Worm (Caenorhabditis elegans) whole organism, L2 larva: ENCODE measurements around the gene D1069.3.

Experiments used
- R02D3.7 ChIP-seq: fragments of 150-350 bp; optimal IDR thresholded peaks from 2 replicates; lab custom pipeline; 2014; ENCODE audit warnings: missing biosample characterization, missing genetic modification characterization
- Y55F3AM.14 ChIP-seq: fragments of 200-800 bp; sonication (Bioruptor generic); optimal IDR thresholded peaks from 2 replicates; lab custom pipeline; 2018; ENCODE audit warnings: mild to moderate bottlenecking, missing genetic modification characterization, missing compliant biosample characterization
- ZK546.5 ChIP-seq: sonication (generic microtip); optimal IDR thresholded peaks from 2 replicates; lab custom pipeline; 2017; ENCODE audit warnings: missing biosample characterization, missing genetic modification characterization
- aly-2 ChIP-seq: fragments of 150-350 bp; optimal IDR thresholded peaks from 2 replicates; lab custom pipeline; 2014; ENCODE audit warnings: missing biosample characterization, missing genetic modification characterization
- fos-1 ChIP-seq: fragments of 150-350 bp; optimal IDR thresholded peaks from 2 replicates; lab custom pipeline; 2014; ENCODE audit warnings: missing biosample characterization, missing genetic modification characterization
- lin-11 ChIP-seq: fragments of 150-350 bp; sonication (generic microtip); optimal IDR thresholded peaks from 2 replicates; lab custom pipeline; 2014; ENCODE audit warnings: missing biosample characterization, missing genetic modification characterization, inconsistent platforms, mixed read lengths
- lin-13 ChIP-seq: fragments of 150-350 bp; optimal IDR thresholded peaks from 2 replicates; lab custom pipeline; 2014; ENCODE audit warnings: missing biosample characterization, missing genetic modification reagents, missing genetic modification characterization
- lin-39 ChIP-seq: fragments of 150-350 bp; optimal IDR thresholded peaks from 2 replicates; lab custom pipeline; 2014; ENCODE audit warnings: missing biosample characterization, missing genetic modification reagents, missing genetic modification characterization
- nhr-10 ChIP-seq: sonication (generic microtip); optimal IDR thresholded peaks from 2 replicates; lab custom pipeline; 2017; ENCODE audit warnings: missing biosample characterization, missing genetic modification characterization
- nhr-12 ChIP-seq: fragments of 150-350 bp; optimal IDR thresholded peaks from 2 replicates; lab custom pipeline; 2014; ENCODE audit warnings: missing biosample characterization, missing genetic modification characterization
- nhr-21 ChIP-seq: fragments of 150-350 bp; optimal IDR thresholded peaks from 2 replicates; lab custom pipeline; 2014; ENCODE audit warnings: missing biosample characterization, missing genetic modification characterization
- nhr-25 ChIP-seq: fragments of 150-350 bp; sonication (generic microtip); optimal IDR thresholded peaks from 3 replicates; lab custom pipeline; 2014; ENCODE audit warnings: missing biosample characterization, missing genetic modification characterization
- sem-4 ChIP-seq: fragments of 150-350 bp; optimal IDR thresholded peaks from 2 replicates; lab custom pipeline; 2014; ENCODE audit warnings: missing biosample characterization, missing genetic modification reagents, missing genetic modification characterization
- sma-9 ChIP-seq, 2 experiments: fragments of 150-350 bp in 1 of 2; sonication (generic microtip) in 1 of 2; optimal IDR thresholded peaks; 2 replicates each; lab custom pipeline; 2014 to 2016; ENCODE audit warnings: missing genetic modification characterization in 2 of 2, mild to moderate bottlenecking in 1 of 2, missing biosample characterization in 1 of 2, missing compliant biosample characterization in 1 of 2, missing genetic modification reagents in 1 of 2, moderate library complexity in 1 of 2
- unc-39 ChIP-seq: fragments of 150-350 bp; optimal IDR thresholded peaks from 2 replicates; lab custom pipeline; 2014; ENCODE audit warnings: missing biosample characterization, missing genetic modification characterization
- unc-55 ChIP-seq: fragments of 150-350 bp; sonication (generic microtip); optimal IDR thresholded peaks from 3 replicates; lab custom pipeline; 2014; ENCODE audit warnings: missing biosample characterization, missing genetic modification reagents, missing genetic modification characterization
- ztf-4 ChIP-seq: fragments of 150-350 bp; optimal IDR thresholded peaks from 2 replicates; lab custom pipeline; 2014; ENCODE audit warnings: missing biosample characterization, missing genetic modification characterization

The D1069.3 gene

DNA sequence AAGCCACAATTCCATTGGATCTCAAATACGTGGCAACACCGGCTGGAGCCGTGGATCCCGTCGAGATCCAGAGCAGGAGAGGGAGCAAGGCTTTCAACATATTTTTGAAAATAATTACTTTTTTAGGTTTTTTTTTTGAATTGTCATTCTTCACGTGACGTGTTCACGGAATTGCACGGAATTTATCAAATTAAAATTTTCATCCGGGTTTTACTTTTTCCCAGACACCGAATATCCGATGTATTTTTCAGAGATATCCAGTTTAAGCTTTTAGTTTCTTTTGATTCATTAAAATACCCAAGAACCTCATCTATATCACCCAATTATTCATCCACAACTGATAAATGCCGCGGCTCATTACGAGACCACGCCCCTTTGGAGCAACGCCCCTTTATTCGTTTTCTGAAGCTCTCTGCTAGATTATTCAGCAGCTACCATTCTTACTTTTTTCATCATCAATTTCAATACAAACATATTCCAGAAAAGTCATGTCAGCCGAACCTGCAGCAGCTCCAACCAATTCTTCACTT lies 50.7 kb downstream of the D1069.3 start, which contains the start of the genes clec-117 and B0432.1:
Gene clec-117 (minus strand): TSS at position 101 of the 530 bp plus-strand sequence.
Gene B0432.1 (plus strand): TSS at position 480 of the 530 bp plus-strand sequence.
- TF ChIP-seq nhr-12 (tag; lab: Kevin White, UChicago), result no peak
- no peak for TF ChIP-seq fos-1 (tag; lab: Kevin White, UChicago)
- no peak for TF ChIP-seq ztf-4 (tag; lab: Kevin White, UChicago)
- no peak for TF ChIP-seq unc-39 (tag; lab: Kevin White, UChicago)
- no peak for TF ChIP-seq nhr-25 (tag; lab: Kevin White, UChicago)
- TF ChIP-seq unc-55, result no peak
- TF ChIP-seq aly-2, result no peak
- no peak for TF ChIP-seq Y55F3AM.14 (GFP tag; lab: Kevin White, UChicago)

DNA sequence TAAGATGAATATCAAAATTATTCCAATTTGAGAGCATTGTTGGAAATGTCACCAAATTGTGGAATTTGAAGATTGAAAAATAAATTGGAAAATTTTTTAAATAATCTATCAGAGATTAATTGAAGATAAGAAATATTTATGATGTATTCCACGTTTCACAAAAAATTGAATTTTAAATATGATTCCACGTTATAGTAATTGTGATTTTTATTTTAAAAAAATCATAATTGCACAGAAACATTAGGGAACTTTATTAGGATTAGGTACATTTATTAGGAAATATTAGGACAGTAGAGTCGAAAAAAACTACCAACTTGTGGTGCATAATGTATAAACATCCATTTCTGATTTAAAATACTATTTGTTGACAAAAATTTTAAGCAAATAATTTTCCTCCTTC lies 53.1 kb downstream of the D1069.3 start, which contains the start of gene B0432.11:
Gene B0432.11 (minus strand): TSS at position 101 of the 400 bp plus-strand sequence.
- no peak for TF ChIP-seq lin-13 (GFP tag; lab: Kevin White, UChicago)
- no peak for TF ChIP-seq R02D3.7 (tag; lab: Kevin White, UChicago)
- TF ChIP-seq lin-11, result no peak
- no peak for TF ChIP-seq sem-4 (tag; lab: Kevin White, UChicago)
- TF ChIP-seq lin-39 (tag; lab: Kevin White, UChicago), result no peak
- no peak for TF ChIP-seq nhr-21
- no peak for TF ChIP-seq ZK546.5 (tag; lab: Kevin White, UChicago)
- TF ChIP-seq sma-9 (GFP tag; optimal IDR thresholded peaks at IDR 0.05; lab: Kevin White, UChicago), result no peak
- TF ChIP-seq sma-9 (tag; optimal IDR thresholded peaks at IDR 0.05; lab: Kevin White, UChicago), result no peak
- TF ChIP-seq nhr-10, result no peak
- TF ChIP-seq, all 48 proteins: peak for 0
